Fruit fly (Drosophila melanogaster): ENCODE measurements around the gene CG33658.

dm6 chr3R:24841063-24841462, at the start of gene CG33658:
- TF ChIP-seq CG8478 (optimal IDR thresholded peaks at IDR 0.05) (no peak), CTCF (optimal IDR thresholded peaks at IDR 0.05) (no peak)
